Worm (Caenorhabditis elegans): ENCODE results near the gene nrx-1.

Gene nrx-1

DNA sequence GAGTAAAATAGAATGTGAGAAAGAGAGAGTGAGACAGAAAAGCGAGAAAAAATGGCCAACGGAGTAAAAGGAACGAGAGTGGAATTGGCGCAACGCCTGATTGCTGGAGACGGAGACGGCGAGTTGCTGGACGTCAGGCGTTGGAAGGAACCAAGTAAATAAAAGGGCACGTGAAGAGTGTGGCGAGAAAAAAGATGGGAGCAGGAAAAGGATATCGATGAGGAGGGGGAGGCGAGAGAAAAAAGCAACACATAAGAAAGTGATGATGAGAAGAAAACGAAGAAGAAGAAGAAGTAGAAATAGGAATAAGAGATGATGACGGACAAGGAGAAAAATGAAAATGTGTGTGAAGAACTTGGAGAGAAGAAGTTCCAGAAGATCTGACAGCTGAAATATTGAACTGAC is 46.6 kb downstream of the nrx-1 start:
- TF ChIP-seq blmp-1 (tag; optimal IDR thresholded peaks at IDR 0.05) (peak; percentile 88), pag-3 (tag; optimal IDR thresholded peaks at IDR 0.05; ENCODE audit: borderline replicate concordance, insufficient read depth) (peak; percentile 72), snu-23 (GFP tag; optimal IDR thresholded peaks at IDR 0.05) (peak; percentile 93), efl-3 (GFP tag; optimal IDR thresholded peaks at IDR 0.05) (no peak), vab-15 (tag; optimal IDR thresholded peaks at IDR 0.05) (no peak), dpl-1 (GFP tag; optimal IDR thresholded peaks at IDR 0.05) (peak; percentile 15 to 46 (median 46)), rnt-1 (tag; optimal IDR thresholded peaks at IDR 0.05) (peak; percentile 81), fos-1 (tag; optimal IDR thresholded peaks at IDR 0.05) (peak; percentile 78), aha-1 (tag; optimal IDR thresholded peaks at IDR 0.05) (no peak), nhr-84 (tag; optimal IDR thresholded peaks at IDR 0.05) (no peak), C34B4.2 (tag; optimal IDR thresholded peaks at IDR 0.05) (no peak), ama-1 (optimal IDR thresholded peaks at IDR 0.05) (no peak), tbx-2 (tag; optimal IDR thresholded peaks at IDR 0.05) (peak; percentile 90), elt-3 (tag; optimal IDR thresholded peaks at IDR 0.05) (peak in 2 of 6 experiments; percentile 18 to 39), unc-130 (tag; optimal IDR thresholded peaks at IDR 0.05) (peak; percentile 56), tlp-1 (tag; optimal IDR thresholded peaks at IDR 0.05) (no peak), skn-1 (tag; optimal IDR thresholded peaks at IDR 0.05) (peak; percentile 56), C16A3.4 (tag; optimal IDR thresholded peaks at IDR 0.05) (peak; percentile 44), efl-1 (optimal IDR thresholded peaks at IDR 0.05) (peak; percentile 71 to 72), efl-1 (GFP tag; optimal IDR thresholded peaks at IDR 0.05 in 1 of 2) (peak; percentile 38 to 88), C04F5.9 (tag; optimal IDR thresholded peaks at IDR 0.05) (no peak), sptf-1 (tag; optimal IDR thresholded peaks at IDR 0.05) (no peak), fkh-10 (GFP tag; optimal IDR thresholded peaks at IDR 0.05) (peak; percentile 97), unc-98 (GFP tag; IDR thresholded peaks at IDR 0.05) (no peak), swsn-7 (tag; optimal IDR thresholded peaks at IDR 0.05) (peak; percentile 84), nhr-71 (tag; optimal IDR thresholded peaks at IDR 0.05) (peak; percentile 97), lin-13 (GFP tag; optimal IDR thresholded peaks at IDR 0.05) (peak; percentile 73), Y116A8C.19 (tag; optimal IDR thresholded peaks at IDR 0.05; ENCODE audit: borderline replicate concordance) (no peak), unc-62 (GFP tag; optimal IDR thresholded peaks at IDR 0.05) (no peak), aly-2 (tag; optimal IDR thresholded peaks at IDR 0.05) (no peak), ceh-90 (tag; optimal IDR thresholded peaks at IDR 0.05) (no peak), ceh-88 (GFP tag; IDR thresholded peaks at IDR 0.05) (0 out of 2 replicates have a peak, but pooled peaks have one; percentile 7), fkh-8 (tag; optimal IDR thresholded peaks at IDR 0.05) (peak; percentile 89), alr-1 (tag; optimal IDR thresholded peaks at IDR 0.05; ENCODE audit: borderline replicate concordance) (no peak), nhr-19 (GFP tag; conservative IDR thresholded peaks at IDR 0.05) (peak; percentile 81), ztf-4 (tag; optimal IDR thresholded peaks at IDR 0.05) (peak; percentile 68), unc-30 (tag; optimal IDR thresholded peaks at IDR 0.05) (no peak), ets-5 (GFP tag; IDR thresholded peaks at IDR 0.05) (no peak), egl-13 (tag; optimal IDR thresholded peaks at IDR 0.05) (peak; percentile 89), zag-1 (tag; optimal IDR thresholded peaks at IDR 0.05) (no peak), isw-1 (GFP tag; IDR thresholded peaks at IDR 0.05) (peak; percentile 71), nhr-85 (tag) (peak; percentile 95), lin-35 (GFP tag; optimal IDR thresholded peaks at IDR 0.05) (peak; percentile 60 to 72), fkh-4 (tag; optimal IDR thresholded peaks at IDR 0.05; ENCODE audit: borderline replicate concordance) (no peak), lin-39 (tag; optimal IDR thresholded peaks at IDR 0.05) (no peak), sup-37 (GFP tag; optimal IDR thresholded peaks at IDR 0.05) (peak; percentile 55), grh-1 (GFP tag; IDR thresholded peaks at IDR 0.05) (no peak), mab-9 (GFP tag; IDR thresholded peaks at IDR 0.05) (peak; percentile 51; the same call in 1 of the 2 replicates), mef-2 (tag; optimal IDR thresholded peaks at IDR 0.05) (peak; percentile 10), nhr-20 (tag; optimal IDR thresholded peaks at IDR 0.05) (peak; percentile 95), nhr-237 (tag; optimal IDR thresholded peaks at IDR 0.05) (peak; percentile 63), lin-15B (tag; optimal IDR thresholded peaks at IDR 0.05) (no peak), ceh-63 (GFP tag; optimal IDR thresholded peaks at IDR 0.05) (no peak), nhr-47 (tag; optimal IDR thresholded peaks at IDR 0.05) (peak; percentile 88)
